Worm (Caenorhabditis elegans) whole organism, midembryonic: ENCODE results near the gene F49F1.7.

Experiments used
- cog-1 ChIP-seq: sonication (generic microtip); optimal IDR thresholded peaks from 2 replicates; lab custom pipeline; 2016; ENCODE audit warnings: missing genetic modification characterization, missing compliant biosample characterization
- flt-1 ChIP-seq: fragments of 200-800 bp; sonication (Bioruptor generic); IDR thresholded peaks from 2 replicates; pipeline ENCODE4 v1.3.6; 2022; ENCODE audit warnings: missing genetic modification characterization, missing compliant biosample characterization
- med-1 ChIP-seq: sonication (generic microtip); optimal IDR thresholded peaks from 2 replicates; lab custom pipeline; 2017; ENCODE audit warnings: missing genetic modification characterization, mild to moderate bottlenecking, missing compliant biosample characterization, antibody characterized with exemption, missing genetic modification reagents; ENCODE audit not compliant: insufficient read depth
- tab-1 ChIP-seq: fragments of 200-800 bp; sonication (Bioruptor generic); IDR thresholded peaks from 2 replicates; pipeline ENCODE4 v1.3.6; 2022; ENCODE audit warnings: missing genetic modification characterization, missing compliant biosample characterization

DNA sequence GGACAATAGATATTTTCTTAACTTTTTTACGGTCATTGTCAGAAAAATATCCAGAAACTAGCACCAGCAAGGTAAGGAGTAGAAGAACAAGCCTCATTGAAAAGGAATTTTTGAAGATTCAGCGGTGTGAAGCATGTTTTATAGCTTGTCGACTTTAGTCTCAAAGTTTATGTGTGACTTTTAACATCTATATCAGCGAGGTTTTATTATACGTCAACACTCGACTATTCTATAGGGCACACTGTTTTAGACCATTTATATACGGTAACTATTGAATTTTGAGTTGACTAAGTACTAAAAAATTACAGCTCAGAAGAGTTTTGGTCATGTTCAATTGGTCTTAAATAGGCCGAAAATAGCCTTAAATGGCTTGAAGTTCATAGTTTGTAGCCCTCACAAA, 15.8 kb upstream of the F49F1.7 start, which contains the start of gene F49F1.11:
- TF ChIP-seq flt-1 (no peak), tab-1 (no peak), med-1 (no peak), cog-1 (no peak)
